Worm (Caenorhabditis elegans) whole organism, late embryonic: ENCODE data around the gene npr-11.

ENCODE experiments used
- K02D7.2 ChIP-seq: sonication (generic microtip); optimal IDR thresholded peaks from 2 replicates; lab custom pipeline; 2017; ENCODE audit warnings: mild to moderate bottlenecking, missing genetic modification characterization, missing compliant biosample characterization
- ceh-34 ChIP-seq: sonication (generic microtip); optimal IDR thresholded peaks from 2 replicates; lab custom pipeline; 2016; ENCODE audit warnings: mild to moderate bottlenecking, missing genetic modification characterization, missing compliant biosample characterization
- ceh-6 ChIP-seq: fragments of 200-800 bp; sonication (Bioruptor generic); optimal IDR thresholded peaks from 2 replicates; lab custom pipeline; 2018; ENCODE audit warnings: mild to moderate bottlenecking, missing genetic modification characterization, missing compliant biosample characterization
- nhr-11 ChIP-seq: fragments of 150-350 bp; optimal IDR thresholded peaks from 2 replicates; lab custom pipeline; 2014; ENCODE audit warnings: missing biosample characterization, missing genetic modification characterization
- pqm-1 ChIP-seq: sonication (generic microtip); optimal IDR thresholded peaks from 2 replicates; lab custom pipeline; 2016; ENCODE audit warnings: missing genetic modification characterization, missing compliant biosample characterization

ce11 chrX:1249738-1250137, 5.7 kb downstream of the npr-11 start, which contains the start of gene C25G6.4:
- TF ChIP-seq ceh-34 (tag; lab: Kevin White, UChicago) (no peak), K02D7.2 (tag; lab: Kevin White, UChicago) (no peak), ceh-6 (GFP tag; lab: Kevin White, UChicago) (no peak), pqm-1 (tag; lab: Kevin White, UChicago) (no peak), nhr-11 (tag; lab: Kevin White, UChicago) (no peak)
